Worm (Caenorhabditis elegans) whole organism, young adult: ENCODE data around the gene ech-8.

Experiments used
- B0019.2 ChIP-seq: fragments of 200-800 bp; sonication (Bioruptor generic); conservative IDR thresholded peaks from 2 replicates; pipeline ENCODE4 v1.3.6; 2022; ENCODE audit warnings: missing genetic modification reagents, missing genetic modification characterization, missing compliant biosample characterization
- C06A6.2 ChIP-seq: fragments of 200-800 bp; sonication (Bioruptor generic); conservative IDR thresholded peaks from 2 replicates; pipeline ENCODE4 v1.3.6; 2022; ENCODE audit warnings: missing genetic modification characterization, missing compliant biosample characterization
- F10E7.11 ChIP-seq: sonication (generic microtip); optimal IDR thresholded peaks from 2 replicates; lab custom pipeline; 2017; ENCODE audit warnings: mild to moderate bottlenecking, missing genetic modification characterization, moderate library complexity, missing compliant biosample characterization
- F22D6.2 ChIP-seq: sonication (generic microtip); optimal IDR thresholded peaks from 2 replicates; lab custom pipeline; 2016; ENCODE audit warnings: mild to moderate bottlenecking, missing genetic modification characterization, missing compliant biosample characterization
- F39B2.1 ChIP-seq: fragments of 200-800 bp; sonication (Bioruptor generic); IDR thresholded peaks from 2 replicates; pipeline ENCODE4 v1.3.6; 2022; ENCODE audit warnings: missing genetic modification reagents, missing genetic modification characterization, missing compliant biosample characterization
- K11D2.4 ChIP-seq: fragments of 200-800 bp; sonication (Bioruptor generic); IDR thresholded peaks from 2 replicates; pipeline ENCODE4 v1.3.6; 2022; ENCODE audit warnings: missing genetic modification reagents, missing genetic modification characterization, missing compliant biosample characterization
- K12H6.12 ChIP-seq: fragments of 200-800 bp; sonication (Bioruptor generic); optimal IDR thresholded peaks from 2 replicates; lab custom pipeline; 2018; ENCODE audit warnings: mild to moderate bottlenecking, missing genetic modification characterization, missing compliant biosample characterization
- Y67H2A.10 ChIP-seq: fragments of 200-800 bp; sonication (Bioruptor generic); conservative IDR thresholded peaks from 2 replicates; pipeline ENCODE4 v1.3.6; 2022; ENCODE audit warnings: missing genetic modification reagents, missing genetic modification characterization, missing compliant biosample characterization
- Y95B8A.8 ChIP-seq: fragments of 200-800 bp; sonication (Bioruptor generic); IDR thresholded peaks from 2 replicates; pipeline ENCODE4 v1.3.6; 2022; ENCODE audit warnings: missing genetic modification reagents, missing genetic modification characterization, missing compliant biosample characterization
- akir-1 ChIP-seq: fragments of 200-800 bp; sonication (Bioruptor generic); optimal IDR thresholded peaks from 2 replicates; lab custom pipeline; 2018; ENCODE audit warnings: mild to moderate bottlenecking, missing genetic modification characterization, moderate library complexity, missing compliant biosample characterization
- ama-1 ChIP-seq, 3 experiments: fragments of 150-350 bp in 1 of 3; sonication (generic microtip) in 2 of 3; optimal IDR thresholded peaks; 2 replicates each; lab custom pipeline; 2014 to 2018; ENCODE audit warnings: missing biosample characterization in 2 of 3, missing genetic modification characterization in 2 of 3, missing genetic modification reagents in 2 of 3
- atf-7 ChIP-seq: sonication (generic microtip); optimal IDR thresholded peaks from 2 replicates; lab custom pipeline; 2017; ENCODE audit warnings: mild to moderate bottlenecking, missing genetic modification characterization, missing compliant biosample characterization
- athp-1 ChIP-seq: sonication (generic microtip); optimal IDR thresholded peaks from 2 replicates; lab custom pipeline; 2017; ENCODE audit warnings: mild to moderate bottlenecking, missing genetic modification characterization, missing compliant biosample characterization
- cebp-1 ChIP-seq, 2 experiments: fragments of 200-800 bp in 1 of 2; sonication (Bioruptor generic) in 1 of 2; sonication (generic microtip) in 1 of 2; IDR thresholded peaks in 1 of 2; optimal IDR thresholded peaks in 1 of 2; 2 replicates each; pipeline versions ENCODE4 v1.3.6 to Lab custom; 2017 to 2022; ENCODE audit warnings: missing compliant biosample characterization in 2 of 2, missing genetic modification characterization in 2 of 2, mild to moderate bottlenecking in 1 of 2, missing genetic modification reagents in 1 of 2, moderate library complexity in 1 of 2
- ceh-100 ChIP-seq: fragments of 200-800 bp; sonication (Bioruptor generic); IDR thresholded peaks from 2 replicates; pipeline ENCODE4 v1.3.6; 2022; ENCODE audit warnings: missing genetic modification reagents, missing genetic modification characterization, missing compliant biosample characterization
- ceh-27 ChIP-seq: fragments of 200-800 bp; sonication (Bioruptor generic); optimal IDR thresholded peaks from 2 replicates; lab custom pipeline; 2018; ENCODE audit warnings: mild to moderate bottlenecking, missing genetic modification characterization, moderate library complexity, missing compliant biosample characterization
- ceh-79 ChIP-seq: sonication (generic microtip); optimal IDR thresholded peaks from 2 replicates; lab custom pipeline; 2017; ENCODE audit warnings: mild to moderate bottlenecking, missing genetic modification characterization, missing compliant biosample characterization
- die-1 ChIP-seq: sonication (generic microtip); optimal IDR thresholded peaks from 2 replicates; lab custom pipeline; 2016; ENCODE audit warnings: missing genotype, mild to moderate bottlenecking, missing genetic modification characterization, missing compliant biosample characterization
- egl-44 ChIP-seq: fragments of 200-800 bp; sonication (Bioruptor generic); IDR thresholded peaks from 2 replicates; pipeline ENCODE4 v1.3.6; 2022; ENCODE audit warnings: missing genetic modification reagents, missing genetic modification characterization, missing compliant biosample characterization
- egrh-3 ChIP-seq: fragments of 200-800 bp; sonication (Bioruptor generic); IDR thresholded peaks from 2 replicates; pipeline ENCODE4 v1.3.6; 2022; ENCODE audit warnings: missing genetic modification reagents, missing genetic modification characterization, missing compliant biosample characterization
- ekl-4 ChIP-seq: fragments of 200-800 bp; sonication (Bioruptor generic); IDR thresholded peaks from 2 replicates; pipeline ENCODE4 v1.3.6; 2022; ENCODE audit warnings: missing genetic modification reagents, missing genetic modification characterization, missing compliant biosample characterization
- hmg-20 ChIP-seq: fragments of 200-800 bp; sonication (Bioruptor generic); IDR thresholded peaks from 2 replicates; pipeline ENCODE4 v1.3.6; 2022; ENCODE audit warnings: missing genetic modification reagents, missing genetic modification characterization, missing compliant biosample characterization
- hrde-1 ChIP-seq: sonication (generic microtip); optimal IDR thresholded peaks from 2 replicates; lab custom pipeline; 2016; ENCODE audit warnings: missing genetic modification characterization, mild to moderate bottlenecking, missing compliant biosample characterization, moderate library complexity, missing genotype, missing genetic modification reagents, borderline replicate concordance
- hsf-1 ChIP-seq: fragments of 200-800 bp; sonication (Bioruptor generic); IDR thresholded peaks from 2 replicates; pipeline ENCODE4 v1.3.6; 2022; ENCODE audit warnings: missing genetic modification reagents, missing genetic modification characterization, missing compliant biosample characterization
- lin-35 ChIP-seq, 3 experiments: fragments of 150-350 bp in 2 of 3; sonication (generic microtip) in 1 of 3; optimal IDR thresholded peaks; 2 replicates each; lab custom pipeline; 2014 to 2018; ENCODE audit warnings: missing biosample characterization in 3 of 3, missing genetic modification characterization in 3 of 3, missing genetic modification reagents in 3 of 3
- lin-40 ChIP-seq: sonication (generic microtip); optimal IDR thresholded peaks from 2 replicates; lab custom pipeline; 2016; ENCODE audit warnings: missing genetic modification characterization, mild to moderate bottlenecking, missing compliant biosample characterization, missing genotype, missing genetic modification reagents
- lin-54 ChIP-seq: fragments of 200-800 bp; sonication (Bioruptor generic); optimal IDR thresholded peaks from 2 replicates; lab custom pipeline; 2018; ENCODE audit warnings: mild to moderate bottlenecking, missing genetic modification characterization, missing compliant biosample characterization
- mcd-1 ChIP-seq: fragments of 200-800 bp; sonication (Bioruptor generic); IDR thresholded peaks from 2 replicates; pipeline ENCODE4 v1.3.6; 2022; ENCODE audit warnings: missing genetic modification reagents, missing genetic modification characterization, missing compliant biosample characterization
- mxl-1 ChIP-seq: sonication (generic microtip); optimal IDR thresholded peaks from 2 replicates; lab custom pipeline; 2016; ENCODE audit warnings: missing genetic modification characterization, missing compliant biosample characterization
- nfya-2 ChIP-seq: fragments of 200-800 bp; sonication (Bioruptor generic); IDR thresholded peaks from 2 replicates; pipeline ENCODE4 v1.3.6; 2022; ENCODE audit warnings: missing genetic modification reagents, missing genetic modification characterization, missing compliant biosample characterization
- nhr-120 ChIP-seq: fragments of 200-800 bp; sonication (Bioruptor generic); IDR thresholded peaks from 2 replicates; pipeline ENCODE4 v1.3.6; 2022; ENCODE audit warnings: missing genetic modification characterization, missing compliant biosample characterization
- nhr-80 ChIP-seq: sonication (generic microtip); optimal IDR thresholded peaks from 2 replicates; lab custom pipeline; 2016; ENCODE audit warnings: missing genetic modification characterization, missing compliant biosample characterization
- nhr-90 ChIP-seq: sonication (generic microtip); optimal IDR thresholded peaks from 2 replicates; lab custom pipeline; 2016; ENCODE audit warnings: missing genotype, mild to moderate bottlenecking, missing genetic modification characterization, missing compliant biosample characterization
- pbrm-1 ChIP-seq: fragments of 200-800 bp; sonication (Bioruptor generic); IDR thresholded peaks from 2 replicates; pipeline ENCODE4 v1.3.6; 2022; ENCODE audit warnings: missing genetic modification reagents, missing genetic modification characterization, missing compliant biosample characterization
- sdz-38 ChIP-seq: sonication (generic microtip); optimal IDR thresholded peaks from 2 replicates; lab custom pipeline; 2016; ENCODE audit warnings: missing genotype, missing genetic modification characterization, missing compliant biosample characterization
- sea-2 ChIP-seq: fragments of 200-800 bp; sonication (Bioruptor generic); IDR thresholded peaks from 2 replicates; pipeline ENCODE4 v1.3.6; 2022; ENCODE audit warnings: missing genetic modification characterization, missing compliant biosample characterization
- snpc-4 ChIP-seq, 5 experiments: fragments of 150-350 bp in 1 of 5; sonication (generic microtip) in 4 of 5; optimal IDR thresholded peaks; 2 replicates each; lab custom pipeline; 2014 to 2018; ENCODE audit warnings: missing genetic modification characterization in 5 of 5, missing biosample characterization in 3 of 5, antibody characterized with exemption in 2 of 5, mild to moderate bottlenecking in 2 of 5, missing compliant biosample characterization in 2 of 5, missing genotype in 2 of 5, moderate library complexity in 2 of 5, missing genetic modification reagents in 1 of 5
- somi-1 ChIP-seq: fragments of 200-800 bp; sonication (Bioruptor generic); optimal IDR thresholded peaks from 2 replicates; lab custom pipeline; 2018; ENCODE audit warnings: mild to moderate bottlenecking, missing genetic modification characterization, missing compliant biosample characterization
- tbp1 ChIP-seq: fragments of 200-800 bp; sonication (Bioruptor generic); optimal IDR thresholded peaks from 2 replicates; lab custom pipeline; 2018; ENCODE audit warnings: mild to moderate bottlenecking, missing genetic modification characterization, missing compliant biosample characterization
- tbx-9 ChIP-seq: sonication (generic microtip); optimal IDR thresholded peaks from 2 replicates; lab custom pipeline; 2016; ENCODE audit warnings: borderline replicate concordance, missing genetic modification characterization, inconsistent platforms, missing compliant biosample characterization
- ztf-25 ChIP-seq: fragments of 200-800 bp; sonication (Bioruptor generic); IDR thresholded peaks from 2 replicates; pipeline ENCODE4 v1.3.6; 2022; ENCODE audit warnings: missing genetic modification reagents, missing genetic modification characterization, missing compliant biosample characterization
- ztf-26 ChIP-seq: sonication (generic microtip); optimal IDR thresholded peaks from 2 replicates; lab custom pipeline; 2017; ENCODE audit warnings: missing genetic modification characterization, missing compliant biosample characterization
- ztf-3 ChIP-seq: fragments of 200-800 bp; sonication (Bioruptor generic); optimal IDR thresholded peaks from 2 replicates; lab custom pipeline; 2018; ENCODE audit warnings: mild to moderate bottlenecking, missing genetic modification characterization, missing compliant biosample characterization

ech-8 gene

ce11 chrIV:10252350-10252792, 13.4 kb upstream of the ech-8 start (continued):
- TF ChIP-seq egl-44 (GFP tag; lab: Robert Waterston, UW), result peak; percentile 78; the same call in 1 of the 2 replicates
- no peak for TF ChIP-seq athp-1 (tag; lab: Kevin White, UChicago)
- no peak for TF ChIP-seq B0019.2 (GFP tag; lab: Robert Waterston, UW)
- peak; percentile 81 for TF ChIP-seq pbrm-1 (GFP tag; lab: Robert Waterston, UW)
- TF ChIP-seq ceh-100 (GFP tag; lab: Robert Waterston, UW), result 0 out of 2 replicates have a peak, but pooled peaks have one; percentile 10
- TF ChIP-seq F10E7.11 (tag; lab: Kevin White, UChicago), result no peak
- peak; percentile 39 for TF ChIP-seq die-1
- TF ChIP-seq lin-54 (GFP tag; lab: Kevin White, UChicago), result peak; percentile 50
- TF ChIP-seq F22D6.2 (tag; lab: Kevin White, UChicago), result peak; percentile 46
- TF ChIP-seq lin-35 (GFP tag; optimal IDR thresholded peaks at IDR 0.05; lab: Kevin White, UChicago), result peak in 2 of 3 experiments; percentile 32 to 80
- TF ChIP-seq lin-40, result peak; percentile 91
- peak; percentile 43 for TF ChIP-seq ztf-26 (tag; lab: Kevin White, UChicago)
- peak; percentile 63 for TF ChIP-seq snpc-4 (GFP tag; optimal IDR thresholded peaks at IDR 0.05; lab: Kevin White, UChicago)
- TF ChIP-seq snpc-4 (tag; optimal IDR thresholded peaks at IDR 0.05; lab: Kevin White, UChicago), result peak in 2 of 4 experiments; percentile 55 to 56
- TF ChIP-seq ztf-3 (GFP tag; lab: Kevin White, UChicago), result peak; percentile 60
- TF ChIP-seq hsf-1 (GFP tag; lab: Robert Waterston, UW), result no peak
- peak; percentile 50; the same call in 1 of the 2 replicates for TF ChIP-seq cebp-1 (GFP tag; IDR thresholded peaks at IDR 0.05; lab: Robert Waterston, UW)
- peak; percentile 89 for TF ChIP-seq cebp-1 (tag; optimal IDR thresholded peaks at IDR 0.05; lab: Kevin White, UChicago)
- TF ChIP-seq ceh-27 (GFP tag; lab: Kevin White, UChicago), result peak; percentile 72
- peak; percentile 93 for TF ChIP-seq K12H6.12 (tag; lab: Kevin White, UChicago)
- peak; percentile 76 for TF ChIP-seq egrh-3 (GFP tag; lab: Robert Waterston, UW)
- TF ChIP-seq tbp1 (GFP tag; lab: Kevin White, UChicago), result peak; percentile 58
- TF ChIP-seq somi-1, result peak; percentile 84
- TF ChIP-seq mxl-1 (tag; lab: Kevin White, UChicago), result peak; percentile 19
- TF ChIP-seq Y95B8A.8 (GFP tag; lab: Robert Waterston, UW), result no peak
- TF ChIP-seq K11D2.4 (GFP tag; lab: Robert Waterston, UW), result peak; percentile 88
- no peak for TF ChIP-seq ceh-79 (tag; lab: Kevin White, UChicago)
- TF ChIP-seq nhr-80 (tag; lab: Kevin White, UChicago), result peak; percentile 95
- no peak for TF ChIP-seq sdz-38 (tag; lab: Kevin White, UChicago)
- peak; percentile 80 for TF ChIP-seq C06A6.2
- TF ChIP-seq mcd-1, result peak; percentile 71

DNA sequence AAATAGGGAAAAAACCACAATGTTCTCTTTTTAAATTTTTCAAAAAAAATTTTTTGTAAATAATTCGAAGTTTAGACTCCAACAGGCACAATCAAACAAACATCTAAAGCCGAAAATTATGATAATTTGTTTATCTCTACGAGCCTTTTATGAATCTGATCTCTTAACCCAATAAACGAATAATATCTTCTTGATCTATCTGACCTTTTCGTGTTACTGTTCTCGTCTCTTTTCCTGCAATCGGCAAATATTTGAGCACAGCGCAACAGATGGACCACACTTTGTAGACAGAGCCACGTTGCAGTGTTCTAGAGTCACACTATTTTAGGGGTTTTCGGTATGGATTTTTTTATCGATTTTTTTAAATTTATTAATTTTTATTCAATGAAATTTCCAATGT, 12.8 kb upstream of the ech-8 start:
- TF ChIP-seq ceh-79 (tag; lab: Kevin White, UChicago) (no peak), ekl-4 (GFP tag; lab: Robert Waterston, UW) (no peak), atf-7 (no peak), Y67H2A.10 (GFP tag; lab: Robert Waterston, UW) (no peak), F39B2.1 (no peak), hmg-20 (GFP tag; lab: Robert Waterston, UW) (no peak), ztf-25 (GFP tag; lab: Robert Waterston, UW) (no peak), tbx-9 (no peak), sea-2 (GFP tag; lab: Robert Waterston, UW) (no peak), hrde-1 (no peak), nhr-120 (GFP tag; lab: Robert Waterston, UW) (no peak), akir-1 (GFP tag; lab: Kevin White, UChicago) (no peak), nhr-90 (tag; lab: Kevin White, UChicago) (no peak), ama-1 (optimal IDR thresholded peaks at IDR 0.05; lab: Kevin White, UChicago) (no peak), ama-1 (GFP tag; optimal IDR thresholded peaks at IDR 0.05; lab: Kevin White, UChicago) (no peak), nfya-2 (GFP tag; lab: Robert Waterston, UW) (no peak), F10E7.11 (tag; lab: Kevin White, UChicago) (no peak)
